Worm (Caenorhabditis elegans): Measurements from ENCODE around the gene rsr-2.

The rsr-2 gene

DNA sequence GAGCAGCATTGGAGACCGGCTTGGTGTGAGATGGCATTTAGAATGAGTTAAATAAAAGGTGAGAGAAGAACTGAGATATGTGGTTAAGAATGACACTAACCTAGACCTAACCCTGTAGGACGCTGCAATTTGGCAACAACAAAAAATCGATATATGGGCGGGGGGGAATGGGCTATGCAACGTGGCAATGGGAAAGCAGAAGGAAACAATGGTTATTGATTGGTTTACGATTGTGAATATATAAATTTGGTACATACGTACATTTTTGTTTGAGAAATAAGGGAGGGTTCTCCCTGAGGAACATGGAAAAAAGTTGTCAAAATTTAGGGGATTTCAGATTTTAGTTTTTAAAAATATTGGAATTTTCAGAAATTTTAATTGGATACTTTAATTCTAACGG, 23.9 kb downstream of the rsr-2 start, which contains the start of gene tag-276:
tag-276 (minus strand) TSS at position 101 of the 400 bp plus-strand sequence.
- no peak for TF ChIP-seq ceh-83 (GFP tag; optimal IDR thresholded peaks at IDR 0.05)

DNA sequence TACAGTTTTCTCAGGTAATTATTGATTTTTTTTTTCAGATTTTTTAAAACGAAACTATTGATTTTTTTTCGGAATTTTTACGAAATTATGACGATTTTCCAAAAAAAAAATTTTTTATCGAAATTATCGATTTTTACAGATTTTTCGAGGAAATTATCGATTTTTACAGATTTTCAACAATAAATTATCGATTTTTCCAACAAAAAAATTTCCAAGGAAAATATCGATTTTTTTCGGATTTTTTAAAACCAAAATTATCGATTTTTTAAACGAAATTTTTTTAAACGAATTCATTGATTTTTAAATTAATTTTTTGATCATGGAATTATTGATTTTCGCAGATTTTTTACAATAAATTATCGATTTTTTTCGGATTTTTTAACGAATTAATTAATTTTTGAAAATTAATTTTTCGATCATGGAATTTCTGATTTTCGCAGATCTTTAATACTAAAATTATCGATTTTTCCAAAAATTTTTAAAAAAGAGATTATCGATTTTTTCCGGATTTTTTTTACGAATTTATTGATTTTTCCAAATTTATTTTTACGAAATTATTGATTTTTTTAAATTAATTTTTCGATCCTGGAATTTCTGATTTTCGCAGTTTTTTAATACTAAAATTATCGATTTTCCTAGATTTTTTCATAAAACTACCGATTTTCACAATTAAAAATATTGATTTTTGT, 30.5 kb downstream of the rsr-2 start:
- peak; percentile 38 for TF ChIP-seq ces-1 (GFP tag; optimal IDR thresholded peaks at IDR 0.05)
- no peak for TF ChIP-seq snpc-4 (tag; optimal IDR thresholded peaks at IDR 0.05)

- TF ChIP-seq unc-62 (GFP tag; optimal IDR thresholded peaks at IDR 0.05): no peak
- TF ChIP-seq nhr-237 (tag; optimal IDR thresholded peaks at IDR 0.05): no peak
- no peak for TF ChIP-seq ceh-83 (GFP tag; optimal IDR thresholded peaks at IDR 0.05)
- no peak for TF ChIP-seq snpc-4 (tag; optimal IDR thresholded peaks at IDR 0.05)
Observed at ce11 chrII:12256528-12256927, 31.4 kb downstream of the rsr-2 start, which contains the start of gene parn-2. TSS of gene parn-2 (minus strand) at chrII:12256628.

- TF ChIP-seq ceh-43 (GFP tag; optimal IDR thresholded peaks at IDR 0.05): no peak
- no peak for TF ChIP-seq elt-1 (tag; optimal IDR thresholded peaks at IDR 0.05; ENCODE audit: borderline replicate concordance, insufficient read depth)
- no peak for TF ChIP-seq nhr-237 (tag; optimal IDR thresholded peaks at IDR 0.05)
- no peak for TF ChIP-seq ham-2 (GFP tag; optimal IDR thresholded peaks at IDR 0.05)
- no peak for TF ChIP-seq snpc-4 (tag; optimal IDR thresholded peaks at IDR 0.05)
- TF ChIP-seq unc-39 (tag; optimal IDR thresholded peaks at IDR 0.05): no peak
- TF ChIP-seq tbx-8 (GFP tag; optimal IDR thresholded peaks at IDR 0.05): no peak
- TF ChIP-seq flh-1 (GFP tag; optimal IDR thresholded peaks at IDR 0.05): no peak
- no peak for TF ChIP-seq unc-120 (tag; optimal IDR thresholded peaks at IDR 0.05; ENCODE audit: poor library complexity, severe bottlenecking)
- no peak for TF ChIP-seq sptf-1 (tag; optimal IDR thresholded peaks at IDR 0.05)
Observed at ce11 chrII:12257095-12257494, 31.9 kb downstream of the rsr-2 start.

- no peak for TF ChIP-seq nhr-76 (tag; optimal IDR thresholded peaks at IDR 0.05)
- TF ChIP-seq ceh-39 (tag; optimal IDR thresholded peaks at IDR 0.05): no peak
- TF ChIP-seq nhr-237 (tag; optimal IDR thresholded peaks at IDR 0.05): no peak
- TF ChIP-seq mab-5 (tag; optimal IDR thresholded peaks at IDR 0.05): no peak
- TF ChIP-seq lsy-2 (tag; optimal IDR thresholded peaks at IDR 0.05): no peak
- no peak for TF ChIP-seq elt-3 (tag; optimal IDR thresholded peaks at IDR 0.05)
- TF ChIP-seq elt-1 (tag; optimal IDR thresholded peaks at IDR 0.05; ENCODE audit: borderline replicate concordance, insufficient read depth): no peak
Observed at ce11 chrII:12260538-12260937, 35.4 kb downstream of the rsr-2 start.

DNA sequence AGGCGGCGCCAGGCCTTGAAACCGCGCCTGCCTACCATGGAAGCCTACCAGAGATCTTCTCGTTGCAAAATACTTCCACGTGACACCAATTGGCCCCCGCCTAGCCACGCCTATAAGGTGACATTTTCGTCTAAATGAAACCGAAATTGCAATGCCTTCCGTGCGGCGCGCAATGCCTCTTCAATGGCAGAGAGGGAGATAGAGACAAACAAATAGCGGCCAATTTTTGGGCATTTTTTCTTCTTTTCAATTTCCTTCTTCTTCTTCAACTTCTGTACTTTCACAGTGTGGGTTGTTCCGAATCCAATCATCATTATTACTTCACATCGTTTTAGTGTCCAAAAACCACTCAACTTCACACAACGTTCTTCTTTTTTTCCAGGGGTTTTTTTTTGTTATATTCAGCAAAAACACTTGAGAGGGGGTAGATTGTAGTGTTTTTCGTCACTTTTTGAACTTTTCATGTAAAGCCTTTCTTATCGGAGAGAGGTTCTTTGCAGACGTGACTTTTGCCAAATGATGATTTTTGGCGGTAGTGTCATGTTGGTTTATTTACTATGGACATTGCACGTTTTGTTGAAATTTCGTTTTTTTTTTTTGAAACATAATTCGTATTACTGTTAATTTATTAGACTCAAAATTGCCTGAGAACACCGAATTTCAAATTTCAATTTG, 36.1 kb downstream of the rsr-2 start:
- TF ChIP-seq snpc-4 (tag; optimal IDR thresholded peaks at IDR 0.05): no peak
- no peak for TF ChIP-seq nhr-12 (tag; optimal IDR thresholded peaks at IDR 0.05)
- no peak for TF ChIP-seq nhr-2 (tag; optimal IDR thresholded peaks at IDR 0.05)
- no peak for TF ChIP-seq unc-62 (GFP tag; optimal IDR thresholded peaks at IDR 0.05)
- no peak for TF ChIP-seq mab-5 (tag; optimal IDR thresholded peaks at IDR 0.05)
- TF ChIP-seq pha-4 (tag; optimal IDR thresholded peaks at IDR 0.05): no peak
- no peak for TF ChIP-seq sem-2 (GFP tag; optimal IDR thresholded peaks at IDR 0.05)
- TF ChIP-seq tbx-8 (GFP tag; optimal IDR thresholded peaks at IDR 0.05): no peak
- no peak for TF ChIP-seq lsy-2 (tag; optimal IDR thresholded peaks at IDR 0.05)
- TF ChIP-seq lin-13 (tag; optimal IDR thresholded peaks at IDR 0.05): no peak
- TF ChIP-seq unc-120 (tag; optimal IDR thresholded peaks at IDR 0.05; ENCODE audit: poor library complexity, severe bottlenecking): no peak
- TF ChIP-seq flh-1 (GFP tag; optimal IDR thresholded peaks at IDR 0.05): no peak
- no peak for TF ChIP-seq ham-2 (GFP tag; optimal IDR thresholded peaks at IDR 0.05)
- TF ChIP-seq ceh-43 (GFP tag; optimal IDR thresholded peaks at IDR 0.05): no peak
- no peak for TF ChIP-seq mls-2 (tag; optimal IDR thresholded peaks at IDR 0.05)
- no peak for TF ChIP-seq elt-3 (tag; optimal IDR thresholded peaks at IDR 0.05)
- TF ChIP-seq nhr-76 (tag; optimal IDR thresholded peaks at IDR 0.05): no peak
- no peak for TF ChIP-seq ceh-83 (GFP tag; optimal IDR thresholded peaks at IDR 0.05)
- TF ChIP-seq M03D4.4 (tag; optimal IDR thresholded peaks at IDR 0.05): no peak
- TF ChIP-seq ztf-11 (tag; optimal IDR thresholded peaks at IDR 0.05): no peak
